Worm (Caenorhabditis elegans) whole organism, dauer: Measurements from ENCODE around the gene srlf-3.

Source experiments
- unc-62 ChIP-seq: sonication (generic microtip); optimal IDR thresholded peaks from 2 replicates; lab custom pipeline; 2017; ENCODE audit warnings: missing biosample characterization, missing genetic modification reagents, missing genetic modification characterization

The srlf-3 gene

DNA sequence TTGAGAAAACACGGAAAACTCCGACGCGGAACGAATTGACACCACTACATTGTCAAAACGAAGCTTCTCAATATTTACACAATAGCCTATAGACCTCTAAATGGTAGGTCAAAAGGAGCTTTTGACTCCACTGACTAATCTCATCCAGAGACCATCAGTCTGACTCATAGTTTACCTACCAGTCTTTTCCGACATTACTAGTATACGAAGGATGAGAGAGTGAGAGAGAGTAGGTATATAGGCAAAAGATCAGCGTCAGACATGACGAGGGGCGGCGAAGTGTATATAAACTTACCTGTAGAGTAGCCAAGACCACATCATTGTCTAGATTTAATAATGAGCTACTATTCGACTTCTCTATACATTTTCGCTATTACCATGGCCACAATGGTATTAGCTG is at the start of gene srlf-3:
TSS of gene srlf-3 (plus strand) at position 301 of the 400 bp plus-strand sequence.
- TF ChIP-seq unc-62: no peak

DNA sequence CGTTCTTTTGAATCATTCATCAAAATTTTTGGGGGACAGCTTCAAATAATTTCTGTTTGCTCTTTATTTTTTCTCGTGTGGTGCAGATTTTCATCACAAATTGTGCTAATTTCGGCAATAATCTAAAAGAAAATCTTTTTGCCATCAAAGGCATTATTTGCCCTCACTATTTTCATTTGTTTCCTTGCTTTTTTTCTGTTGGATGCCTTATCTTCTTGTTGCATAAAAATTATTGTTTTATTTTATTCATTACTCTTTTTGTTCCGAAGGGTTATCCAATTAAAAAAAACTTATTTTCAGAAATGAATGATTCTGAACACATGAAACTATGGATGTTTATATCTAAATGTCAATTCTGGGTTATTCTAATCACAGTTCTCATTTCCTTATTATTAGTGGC is 40.4 kb upstream of the srlf-3 start, which contains the start of gene T01B11.1:
TSS of gene T01B11.1 (plus strand) at position 301 of the 400 bp plus-strand sequence.
- TF ChIP-seq unc-62: no peak

DNA sequence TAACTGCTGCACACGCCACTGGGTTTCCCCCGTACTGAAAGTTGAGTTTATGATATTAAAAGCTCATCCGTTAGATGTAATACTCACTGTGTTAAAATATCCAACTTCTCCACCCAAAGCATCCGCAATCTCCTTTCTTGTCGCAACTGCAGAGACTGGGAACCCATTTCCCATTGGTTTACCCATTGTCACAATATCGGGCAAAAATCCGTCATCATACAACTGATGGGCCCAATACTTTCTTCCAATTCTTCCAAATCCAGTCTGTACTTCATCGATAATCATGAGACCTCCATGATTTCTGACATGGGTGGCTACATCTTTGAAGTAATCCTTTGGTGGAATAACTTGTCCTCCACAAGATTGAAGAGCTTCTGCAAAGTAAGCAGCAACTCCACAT is 37.4 kb upstream of the srlf-3 start:
- TF ChIP-seq unc-62: no peak

DNA sequence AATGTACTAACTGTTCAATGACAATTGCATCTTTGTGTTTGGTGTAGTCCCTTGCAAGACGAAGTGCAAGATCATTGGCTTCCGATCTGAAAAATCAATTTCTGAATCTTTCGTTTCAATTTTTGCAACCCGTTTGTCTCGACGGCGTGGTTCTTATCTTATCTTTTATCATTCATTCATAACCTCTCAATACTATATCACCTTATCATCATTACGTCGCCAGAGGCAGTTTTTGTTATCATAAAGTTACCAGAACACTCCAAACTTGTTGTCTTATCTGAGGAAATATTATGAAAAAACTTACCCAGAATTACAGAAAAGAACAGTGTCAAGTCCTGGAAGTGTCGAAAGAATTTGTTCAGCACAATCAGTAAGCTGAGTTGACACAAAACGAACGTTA is 36.7 kb upstream of the srlf-3 start:
- no peak for TF ChIP-seq unc-62

DNA sequence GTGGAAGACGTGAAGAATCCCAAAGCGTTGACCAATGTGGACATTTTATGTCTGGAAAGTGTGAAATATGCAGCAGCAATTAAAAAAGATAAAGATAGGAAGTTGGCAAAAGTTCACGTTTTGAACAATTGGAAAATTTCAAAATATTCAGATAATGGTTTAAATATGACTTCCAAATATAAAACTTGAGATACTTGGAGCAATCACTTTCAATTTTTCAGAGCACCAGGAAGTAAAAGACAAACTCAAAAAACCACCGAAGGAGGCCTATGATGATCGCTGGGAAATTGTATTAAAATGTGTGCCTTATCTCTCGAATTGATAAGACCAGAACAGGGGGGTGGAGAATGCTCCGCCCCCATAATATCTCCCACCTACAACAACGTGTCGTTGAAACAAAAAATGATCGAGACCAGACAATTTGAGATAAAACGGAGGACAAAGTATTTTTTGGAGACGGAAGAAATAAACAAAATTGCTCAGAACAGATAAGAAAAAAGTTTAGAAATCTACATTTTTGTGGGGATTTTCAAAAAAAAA is 35.5 kb upstream of the srlf-3 start, which contains the start of gene eppl-1:
TSS of gene eppl-1 (minus strand) at position 51 of the 540 bp plus-strand sequence.
- no peak for TF ChIP-seq unc-62

DNA sequence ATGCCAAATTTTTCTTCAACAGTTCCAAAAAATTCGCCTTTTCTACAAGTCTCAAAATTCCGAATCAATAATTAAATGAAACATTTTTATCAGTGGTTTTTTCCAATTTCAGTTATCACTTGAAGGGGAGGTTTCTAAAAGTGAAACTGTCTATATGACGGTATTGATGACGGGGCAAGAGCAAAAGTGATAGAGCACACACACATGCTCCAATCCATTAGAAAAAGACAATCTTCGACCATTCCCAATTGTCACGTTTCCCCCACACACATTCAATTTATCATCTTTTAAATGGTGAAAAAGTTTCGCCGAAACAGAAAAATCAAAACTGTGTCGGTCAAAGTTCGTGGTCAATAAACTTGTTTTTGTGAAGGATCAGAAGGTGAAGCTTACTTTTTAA is 34.1 kb upstream of the srlf-3 start:
- no peak for TF ChIP-seq unc-62

DNA sequence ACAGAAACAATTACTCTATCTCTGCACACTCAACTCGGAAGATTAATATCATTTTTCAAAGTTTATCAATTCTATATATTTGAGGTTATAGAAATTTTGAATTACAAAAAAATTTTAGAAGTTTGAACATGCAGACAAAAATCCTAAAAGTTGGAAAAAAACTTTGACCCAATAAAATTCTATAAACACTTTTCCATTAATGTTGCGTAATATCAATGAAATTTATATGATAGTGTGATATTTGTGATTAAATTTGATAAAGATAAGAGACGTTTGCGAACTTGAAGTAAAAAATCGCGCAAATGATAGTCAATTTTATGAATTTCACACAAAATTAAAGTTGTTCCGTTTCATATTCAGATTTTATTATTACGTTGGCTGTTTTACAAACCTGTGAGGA is 33.2 kb upstream of the srlf-3 start:
- TF ChIP-seq unc-62: no peak

DNA sequence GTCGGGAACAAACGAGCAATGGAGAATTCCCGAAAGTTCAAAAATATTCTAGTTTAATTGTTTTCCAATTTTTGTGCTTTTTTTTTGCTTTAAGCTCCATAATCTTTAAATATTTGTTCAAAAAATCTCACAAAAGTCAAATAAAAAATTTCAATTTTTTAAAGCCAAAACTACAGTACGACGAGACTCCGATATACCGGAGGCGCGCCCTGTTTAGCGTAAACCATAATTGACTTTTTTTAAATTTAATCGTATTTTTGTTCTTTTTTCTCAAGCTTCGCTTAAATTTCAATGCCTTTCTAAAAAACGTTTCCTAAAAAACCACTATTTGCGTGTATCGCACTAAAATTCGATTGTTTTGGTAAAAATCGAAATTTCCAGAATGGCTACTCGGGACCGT is 30.4 kb upstream of the srlf-3 start, which contains the start of gene syx-4:
TSS of gene syx-4 (plus strand) at position 382 of the 400 bp plus-strand sequence.
- TF ChIP-seq unc-62: no peak

DNA sequence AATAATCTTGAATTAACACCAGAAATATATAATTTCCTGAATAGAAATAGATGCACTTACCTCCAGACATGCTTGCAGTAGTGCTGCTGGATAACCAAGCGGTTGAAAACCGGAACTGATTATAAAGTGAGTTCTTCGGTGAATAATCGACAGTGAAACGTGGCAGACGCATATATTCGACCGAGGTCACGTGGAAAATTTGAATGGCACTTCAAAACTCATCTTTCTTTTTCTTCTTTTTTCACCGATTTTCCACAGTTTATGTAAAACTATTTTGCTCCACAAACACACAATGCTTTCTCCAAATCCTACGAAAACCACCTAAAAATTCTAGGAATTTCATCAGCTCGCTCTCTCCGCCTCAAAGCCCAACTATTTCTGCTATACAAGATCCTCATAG is 27.1 kb upstream of the srlf-3 start, which contains the start of gene ant-1.4:
TSS of gene ant-1.4 (minus strand) at position 101 of the 400 bp plus-strand sequence.
- TF ChIP-seq unc-62: no peak

DNA sequence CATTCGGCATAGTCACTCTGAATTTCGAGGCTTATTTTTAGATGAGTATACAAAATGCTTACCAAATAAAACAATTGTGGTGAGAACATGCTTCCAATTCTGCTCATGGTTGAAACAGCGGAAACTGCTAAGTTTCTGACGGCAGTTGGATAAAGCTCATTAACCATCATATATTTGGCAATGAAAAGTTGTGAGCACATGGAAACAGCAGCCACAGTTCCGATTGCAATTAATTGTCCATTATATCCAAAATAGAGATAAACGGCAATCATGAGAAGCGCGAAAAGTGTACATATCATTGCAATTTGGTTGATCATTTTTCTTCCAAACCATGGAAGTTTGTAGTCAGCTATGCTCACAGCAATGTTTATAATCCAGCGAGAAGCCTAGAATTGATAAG is 26.1 kb upstream of the srlf-3 start:
- TF ChIP-seq unc-62: no peak

DNA sequence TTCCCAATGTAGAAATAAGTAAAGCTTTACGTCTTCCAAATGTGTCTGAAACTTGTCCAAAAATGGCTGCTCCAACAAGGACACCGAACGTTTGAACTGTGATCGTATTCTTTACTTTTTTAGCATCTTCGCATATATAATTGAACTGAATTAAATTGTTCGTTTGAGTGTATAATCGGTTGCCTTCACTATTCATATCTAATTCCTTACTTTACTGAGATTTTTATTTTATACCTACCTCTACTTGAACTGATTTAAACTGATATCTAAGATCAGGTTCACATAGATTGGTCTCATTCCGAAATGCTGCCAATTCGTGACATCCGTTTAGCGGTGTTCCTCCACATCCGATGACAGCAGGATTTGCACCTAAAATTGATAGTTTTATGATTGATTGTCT is 24.9 kb upstream of the srlf-3 start:
- no peak for TF ChIP-seq unc-62

DNA sequence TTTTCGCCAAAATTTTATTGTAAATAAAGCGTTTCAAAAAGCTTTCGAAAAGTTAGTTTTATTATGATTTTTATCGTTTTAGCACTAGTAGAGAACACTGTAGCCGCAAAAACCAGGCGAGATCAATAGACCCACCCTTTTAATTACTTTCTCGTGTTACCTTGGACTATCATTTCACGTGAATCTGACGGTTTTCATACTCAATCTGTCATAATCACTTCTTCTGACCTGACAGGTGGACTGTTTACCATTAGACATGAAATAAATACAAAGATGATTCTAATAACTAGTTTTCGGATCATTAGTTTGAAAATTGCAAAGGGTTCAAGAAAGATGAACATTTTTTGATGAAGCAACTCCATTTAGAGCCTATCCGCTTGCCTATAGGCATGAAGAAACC is 24.2 kb upstream of the srlf-3 start:
- TF ChIP-seq unc-62: no peak

DNA sequence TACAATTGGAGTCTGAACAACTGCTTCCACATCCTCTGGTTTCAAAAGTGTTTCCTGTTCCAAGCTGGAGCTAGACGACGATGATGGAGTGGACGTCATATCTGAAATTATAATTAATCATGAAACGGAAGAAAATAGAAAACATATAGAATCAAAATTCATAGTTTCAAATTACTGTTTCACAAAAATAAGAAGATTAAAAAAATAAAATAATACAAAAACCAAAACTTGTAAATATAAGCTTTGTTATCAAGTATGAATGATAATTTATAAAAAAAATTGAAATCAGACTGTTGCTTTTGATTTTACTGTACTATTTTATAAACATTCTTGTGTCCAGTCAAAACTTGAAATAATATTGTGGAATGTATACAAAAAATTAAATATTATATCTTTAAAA is 23.6 kb upstream of the srlf-3 start, which contains the start of gene str-176:
TSS of gene str-176 (minus strand) at position 101 of the 400 bp plus-strand sequence.
- TF ChIP-seq unc-62: no peak

DNA sequence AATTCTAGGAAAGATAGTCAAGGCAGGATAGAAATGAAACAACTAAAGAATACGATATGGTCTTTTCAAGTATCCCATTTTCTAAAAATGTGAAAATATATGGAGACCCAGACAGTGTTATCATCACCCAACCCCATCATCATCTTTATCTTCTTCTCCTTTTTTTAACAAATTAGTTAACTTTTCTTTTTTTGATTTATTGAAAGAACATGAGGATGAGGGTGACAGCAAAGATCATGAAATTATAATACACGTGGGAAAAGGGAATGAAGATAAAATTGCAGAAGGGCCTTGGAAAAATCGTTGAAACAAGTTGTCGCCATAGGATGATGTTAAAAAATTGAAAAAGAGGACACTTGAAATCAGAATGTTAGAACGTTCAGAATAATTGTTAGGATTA is 23.1 kb upstream of the srlf-3 start:
- no peak for TF ChIP-seq unc-62

DNA sequence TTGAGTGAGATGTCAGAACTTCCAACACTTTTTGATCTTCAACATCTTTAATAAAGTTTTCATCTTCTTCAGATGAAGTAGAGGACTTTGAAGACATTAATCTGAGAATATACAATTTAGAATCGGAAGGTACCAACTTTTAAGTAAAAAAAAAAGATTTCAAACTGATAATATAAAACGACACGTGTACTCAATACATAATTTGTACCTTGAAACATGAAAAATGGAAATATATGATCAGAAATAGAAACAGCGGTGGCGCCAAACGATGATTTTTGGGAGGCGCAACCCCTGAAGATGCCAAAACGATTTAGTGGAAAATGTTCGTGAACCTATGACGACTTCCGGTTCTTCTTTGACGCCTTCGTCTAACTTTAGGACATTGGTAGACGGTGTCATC is 14.8 kb upstream of the srlf-3 start, which contains the start of gene oat-1:
TSS of gene oat-1 (minus strand) at position 101 of the 400 bp plus-strand sequence.
- no peak for TF ChIP-seq unc-62

DNA sequence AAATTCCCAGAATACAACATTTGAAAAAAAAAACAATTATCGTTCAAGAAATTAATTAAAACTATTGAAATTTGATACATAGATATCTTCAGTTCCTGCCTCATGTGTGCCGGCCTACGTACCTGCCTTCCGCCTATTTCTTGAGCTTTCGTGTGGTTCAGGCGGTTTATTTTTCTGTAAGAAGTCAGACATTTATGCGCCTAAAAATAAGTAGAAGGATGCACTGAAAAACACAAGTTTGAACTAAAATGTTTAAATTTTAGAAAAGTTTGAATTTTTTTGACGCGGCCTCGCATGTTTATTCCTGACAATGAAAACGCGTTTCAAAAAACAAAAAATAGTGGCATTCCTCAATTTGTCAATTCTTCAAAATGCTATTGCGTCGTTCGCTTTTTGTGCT is 13.5 kb upstream of the srlf-3 start, which contains the start of gene C28C12.11:
TSS of gene C28C12.11 (plus strand) at position 301 of the 400 bp plus-strand sequence.
- no peak for TF ChIP-seq unc-62

DNA sequence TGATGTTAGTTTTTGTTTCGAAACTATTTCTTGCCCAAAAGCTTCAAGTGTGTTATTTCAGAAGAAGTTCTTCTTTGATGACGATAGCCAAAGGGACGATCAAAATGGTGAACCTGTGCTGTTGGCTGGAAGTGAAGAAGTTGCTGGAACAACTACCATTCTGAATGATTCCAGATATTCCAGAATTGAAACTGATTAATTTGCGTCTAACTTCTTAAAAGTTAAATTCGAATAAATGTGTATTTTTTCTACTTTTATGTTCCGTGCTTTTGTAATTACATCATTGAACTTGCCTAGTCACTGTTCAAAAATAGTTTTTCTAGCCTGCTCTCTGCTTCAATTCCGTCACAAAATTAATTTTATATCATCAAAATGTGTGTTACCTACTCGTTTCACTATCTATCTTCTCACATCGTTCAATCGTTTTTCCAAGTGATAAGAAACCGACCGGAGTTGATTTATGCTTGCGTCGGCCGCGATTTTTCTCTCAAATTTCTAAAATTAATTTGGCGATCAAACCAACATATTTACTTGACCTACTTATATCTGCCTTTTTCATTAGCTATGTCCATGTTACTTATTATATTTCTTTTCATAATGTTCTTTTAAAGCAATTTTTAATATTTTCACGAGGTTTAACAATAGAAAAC is 12.1 kb upstream of the srlf-3 start:
- TF ChIP-seq unc-62: no peak

DNA sequence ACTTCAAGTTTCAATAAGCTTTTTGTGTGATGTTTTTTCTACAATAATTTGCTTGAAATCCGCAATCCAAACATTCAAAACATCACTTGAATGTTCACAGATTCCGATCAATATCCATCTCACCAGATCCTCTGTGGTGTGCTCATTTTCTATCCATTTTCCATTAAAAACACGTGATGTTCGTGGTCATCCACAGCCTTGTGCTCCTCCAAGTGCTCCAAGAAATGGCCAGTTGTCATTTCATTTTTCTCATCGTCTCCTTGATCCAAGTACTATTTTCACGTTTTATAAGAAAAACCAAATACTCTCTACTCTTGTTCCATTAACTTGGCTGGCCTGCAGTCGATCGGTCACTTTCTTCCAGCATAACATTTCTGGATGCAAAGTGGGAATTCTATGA is 11.1 kb upstream of the srlf-3 start:
- no peak for TF ChIP-seq unc-62
